Worm (Caenorhabditis elegans): ENCODE measurements around the gene C34B4.4.

C34B4.4 gene

ce11 chrV:13090130-13090770 is at the start of gene C34B4.4:
C34B4.4 (plus strand) TSS chrV:13090405.
- TF ChIP-seq tab-1 (GFP tag; IDR thresholded peaks at IDR 0.05): no peak
- TF ChIP-seq ztf-23 (GFP tag; IDR thresholded peaks at IDR 0.05): no peak

ce11 chrV:13041666-13042065 is 48.5 kb upstream of the C34B4.4 start, which contains the start of gene scyl-1:
scyl-1 (minus strand) TSS chrV:13041721.
- peak; percentile 25; the same call in 1 of the 2 replicates for TF ChIP-seq T22C8.4 (GFP tag; IDR thresholded peaks at IDR 0.05)
- 0 out of 2 replicates have a peak, but pooled peaks have one; percentile 63 for TF ChIP-seq ztf-23 (GFP tag; IDR thresholded peaks at IDR 0.05)
- 0 out of 2 replicates have a peak, but pooled peaks have one; percentile 44 for TF ChIP-seq tab-1 (GFP tag; IDR thresholded peaks at IDR 0.05)
- TF ChIP-seq ref-1 (GFP tag; conservative IDR thresholded peaks at IDR 0.05): no peak
- peak; percentile 40 for TF ChIP-seq med-1 (GFP tag; optimal IDR thresholded peaks at IDR 0.05; ENCODE audit: insufficient read depth)
- no peak for TF ChIP-seq ztf-29 (GFP tag; IDR thresholded peaks at IDR 0.05)
- TF ChIP-seq cog-1 (tag; optimal IDR thresholded peaks at IDR 0.05): no peak
- TF ChIP-seq flt-1 (GFP tag; IDR thresholded peaks at IDR 0.05): peak; percentile 35; the same call in 1 of the 2 replicates

- TF ChIP-seq ztf-23 (GFP tag; IDR thresholded peaks at IDR 0.05): no peak
- TF ChIP-seq cog-1 (tag; optimal IDR thresholded peaks at IDR 0.05): no peak
- no peak for TF ChIP-seq flt-1 (GFP tag; IDR thresholded peaks at IDR 0.05)
- TF ChIP-seq med-1 (GFP tag; optimal IDR thresholded peaks at IDR 0.05; ENCODE audit: insufficient read depth): no peak
- TF ChIP-seq ztf-29 (GFP tag; IDR thresholded peaks at IDR 0.05): no peak
- TF ChIP-seq ref-1 (GFP tag; conservative IDR thresholded peaks at IDR 0.05): no peak
- TF ChIP-seq T22C8.4 (GFP tag; IDR thresholded peaks at IDR 0.05): no peak
- no peak for TF ChIP-seq klf-2 (GFP tag; conservative IDR thresholded peaks at IDR 0.05)
- no peak for TF ChIP-seq tab-1 (GFP tag; IDR thresholded peaks at IDR 0.05)
Observed at ce11 chrV:13043195-13043762, 46.9 kb upstream of the C34B4.4 start, which contains the start of gene lap-2. lap-2 (plus strand) TSS chrV:13043712.

DNA sequence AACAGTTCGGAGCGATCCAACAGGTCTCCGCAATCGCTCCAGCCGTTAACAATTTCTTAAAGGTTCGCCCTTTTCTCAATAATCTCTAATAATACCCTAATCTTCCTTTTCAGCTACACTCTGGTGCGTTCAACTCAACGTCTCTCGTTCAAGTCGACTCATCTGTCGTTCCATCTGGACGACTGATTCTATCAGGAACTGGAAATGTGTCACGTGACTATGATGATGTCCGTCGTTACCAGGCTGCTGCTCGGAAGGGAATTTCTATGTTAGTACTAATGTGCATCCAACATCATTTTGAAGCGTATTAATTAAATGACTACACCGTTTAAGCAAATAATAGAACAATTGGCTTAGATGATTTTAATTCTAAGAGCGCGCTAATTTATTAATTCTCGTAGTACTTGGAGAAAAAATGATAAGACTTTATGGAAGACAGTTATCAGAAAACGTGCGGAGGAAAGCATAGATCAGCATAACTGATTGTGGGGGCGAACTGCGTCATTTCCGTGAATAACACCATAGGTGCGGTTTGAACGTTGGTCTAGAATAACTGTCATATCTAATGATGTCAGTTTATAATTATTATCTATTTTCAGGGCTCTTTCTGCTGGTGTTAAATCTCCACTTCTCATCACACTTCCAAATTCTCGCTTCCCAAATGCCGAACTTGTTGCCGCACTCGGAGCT is 46.2 kb upstream of the C34B4.4 start:
- TF ChIP-seq med-1 (GFP tag; optimal IDR thresholded peaks at IDR 0.05; ENCODE audit: insufficient read depth) (no peak), ref-1 (GFP tag; conservative IDR thresholded peaks at IDR 0.05) (no peak), klf-2 (GFP tag; conservative IDR thresholded peaks at IDR 0.05) (no peak), flt-1 (GFP tag; IDR thresholded peaks at IDR 0.05) (no peak), tab-1 (GFP tag; IDR thresholded peaks at IDR 0.05) (no peak), ztf-29 (GFP tag; IDR thresholded peaks at IDR 0.05) (no peak), T22C8.4 (GFP tag; IDR thresholded peaks at IDR 0.05) (no peak), ztf-23 (GFP tag; IDR thresholded peaks at IDR 0.05) (no peak), cog-1 (tag; optimal IDR thresholded peaks at IDR 0.05) (no peak)

- TF ChIP-seq klf-2 (GFP tag; conservative IDR thresholded peaks at IDR 0.05) (no peak), cog-1 (tag; optimal IDR thresholded peaks at IDR 0.05) (no peak), ztf-29 (GFP tag; IDR thresholded peaks at IDR 0.05) (no peak), ref-1 (GFP tag; conservative IDR thresholded peaks at IDR 0.05) (no peak), flt-1 (GFP tag; IDR thresholded peaks at IDR 0.05) (no peak), med-1 (GFP tag; optimal IDR thresholded peaks at IDR 0.05; ENCODE audit: insufficient read depth) (no peak), tab-1 (GFP tag; IDR thresholded peaks at IDR 0.05) (no peak), ztf-23 (GFP tag; IDR thresholded peaks at IDR 0.05) (no peak), T22C8.4 (GFP tag; IDR thresholded peaks at IDR 0.05) (no peak)
Observed at ce11 chrV:13045017-13045416, 45.2 kb upstream of the C34B4.4 start.

DNA sequence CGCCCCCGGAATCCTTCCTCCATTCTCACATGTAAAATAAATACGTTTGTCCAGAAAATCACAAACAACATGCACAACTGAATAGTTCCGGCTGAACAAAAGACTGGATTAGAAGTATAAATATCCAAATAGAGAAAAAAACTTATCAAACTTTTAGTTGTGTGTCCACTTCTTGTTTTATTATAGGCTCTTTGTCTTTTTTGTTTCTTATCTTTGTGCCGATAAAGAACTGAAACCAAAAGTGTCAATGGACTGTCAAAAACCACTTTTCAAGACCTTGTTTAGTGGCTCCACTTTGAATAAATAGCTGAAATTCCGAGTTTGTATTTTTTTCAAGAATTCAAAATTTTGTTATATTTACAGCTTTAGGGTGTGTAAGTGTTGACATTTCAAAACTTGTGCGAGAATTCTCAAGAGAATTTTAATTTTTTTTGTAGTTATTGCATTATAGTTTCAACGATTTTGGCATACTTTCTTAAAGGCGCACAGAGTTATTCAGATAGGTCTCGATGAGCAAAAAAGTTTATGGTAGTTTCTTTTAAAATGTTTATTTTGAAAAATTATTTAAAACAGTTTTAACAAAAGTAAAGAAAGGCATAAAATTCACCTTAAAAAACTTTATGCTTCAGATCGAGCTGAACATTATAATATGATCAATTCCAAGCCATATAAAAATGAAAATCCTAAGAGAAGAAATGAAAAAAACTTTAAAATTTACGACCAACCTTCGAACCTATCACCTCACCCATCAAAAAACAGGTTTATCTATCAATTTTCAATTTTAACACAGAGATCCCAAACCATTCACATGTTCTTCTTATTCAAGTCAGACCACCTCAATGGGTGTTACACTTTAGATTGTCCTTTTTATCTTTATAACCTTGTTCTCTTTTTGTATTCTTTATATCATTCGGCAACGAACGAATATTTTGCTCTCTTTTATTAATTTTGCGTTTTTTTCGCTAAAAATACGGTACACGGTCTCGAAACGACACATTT is 43.8 kb upstream of the C34B4.4 start:
- TF ChIP-seq ztf-23 (GFP tag; IDR thresholded peaks at IDR 0.05) (no peak), ztf-29 (GFP tag; IDR thresholded peaks at IDR 0.05) (no peak), ref-1 (GFP tag; conservative IDR thresholded peaks at IDR 0.05) (no peak), med-1 (GFP tag; optimal IDR thresholded peaks at IDR 0.05; ENCODE audit: insufficient read depth) (no peak), flt-1 (GFP tag; IDR thresholded peaks at IDR 0.05) (no peak), T22C8.4 (GFP tag; IDR thresholded peaks at IDR 0.05) (no peak), tab-1 (GFP tag; IDR thresholded peaks at IDR 0.05) (no peak)

DNA sequence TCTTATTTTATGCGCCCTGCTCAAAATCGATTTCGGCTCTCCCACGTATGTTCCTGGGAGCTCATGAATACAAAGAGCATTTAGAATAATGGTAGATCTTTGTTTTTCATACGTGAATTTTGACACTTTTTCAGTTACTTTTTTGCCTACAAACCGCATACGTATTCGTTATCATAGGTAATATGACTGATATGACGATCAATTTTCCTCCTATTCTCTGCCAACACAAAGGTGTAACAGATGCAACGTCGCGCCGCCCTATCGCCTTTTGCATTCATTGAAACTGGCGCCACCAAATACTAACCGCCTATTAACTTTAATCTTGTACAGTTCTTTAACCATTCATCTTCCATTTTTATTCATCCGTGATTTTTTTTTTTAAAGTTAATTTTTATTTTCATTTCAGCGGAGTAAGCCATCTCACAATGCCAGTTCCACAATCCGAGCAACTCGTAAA is 42.6 kb upstream of the C34B4.4 start, which contains the start of gene W07G4.5:
Gene W07G4.5, plus strand, starts transcription at position 407 of the 457 bp plus-strand sequence.
- TF ChIP-seq ref-1 (GFP tag; conservative IDR thresholded peaks at IDR 0.05) (no peak), tab-1 (GFP tag; IDR thresholded peaks at IDR 0.05) (no peak), flt-1 (GFP tag; IDR thresholded peaks at IDR 0.05) (no peak), cog-1 (tag; optimal IDR thresholded peaks at IDR 0.05) (no peak), klf-2 (GFP tag; conservative IDR thresholded peaks at IDR 0.05) (no peak), ztf-23 (GFP tag; IDR thresholded peaks at IDR 0.05) (no peak), ztf-29 (GFP tag; IDR thresholded peaks at IDR 0.05) (no peak), T22C8.4 (GFP tag; IDR thresholded peaks at IDR 0.05) (no peak), med-1 (GFP tag; optimal IDR thresholded peaks at IDR 0.05; ENCODE audit: insufficient read depth) (no peak)

- TF ChIP-seq tab-1 (GFP tag; IDR thresholded peaks at IDR 0.05) (no peak), T22C8.4 (GFP tag; IDR thresholded peaks at IDR 0.05) (no peak), klf-2 (GFP tag; conservative IDR thresholded peaks at IDR 0.05) (no peak), flt-1 (GFP tag; IDR thresholded peaks at IDR 0.05) (no peak), med-1 (GFP tag; optimal IDR thresholded peaks at IDR 0.05; ENCODE audit: insufficient read depth) (no peak), cog-1 (tag; optimal IDR thresholded peaks at IDR 0.05) (no peak), ztf-23 (GFP tag; IDR thresholded peaks at IDR 0.05) (no peak), ref-1 (GFP tag; conservative IDR thresholded peaks at IDR 0.05) (no peak), ztf-29 (GFP tag; IDR thresholded peaks at IDR 0.05) (no peak)
Observed at ce11 chrV:13049149-13049610, 41.0 kb upstream of the C34B4.4 start, which contains the start of gene W07G4.8. W07G4.8 (minus strand) TSS chrV:13049560.
